Fruit fly (Drosophila melanogaster) whole organism, prepupa: ENCODE results near the gene RIOK1.

Experiments
- CG10631 ChIP-seq: fragments of 200-800 bp; sonication (Bioruptor generic); optimal IDR thresholded peaks from 2 replicates; lab custom pipeline; 2016; ENCODE audit warnings: missing biosample characterization, missing genetic modification characterization
- CG10669 ChIP-seq: fragments of 200-800 bp; sonication (Bioruptor generic); optimal IDR thresholded peaks from 3 replicates; lab custom pipeline; 2018; ENCODE audit warnings: missing biosample characterization, mild to moderate bottlenecking, missing genetic modification characterization, moderate library complexity
- CG11762 ChIP-seq: fragments of 200-800 bp; sonication (Bioruptor generic); optimal IDR thresholded peaks from 3 replicates; lab custom pipeline; 2016; ENCODE audit warnings: missing biosample characterization, missing genetic modification characterization; ENCODE audit not compliant: insufficient read depth
- CG11902 ChIP-seq: fragments of 200-800 bp; sonication (Bioruptor generic); optimal IDR thresholded peaks from 3 replicates; lab custom pipeline; 2016; ENCODE audit warnings: missing biosample characterization, missing genetic modification characterization
- CG15336 ChIP-seq: fragments of 200-800 bp; sonication (Bioruptor generic); IDR thresholded peaks from 2 replicates; pipeline ENCODE4 v1.3.6; 2022; ENCODE audit warnings: missing biosample characterization, missing genetic modification characterization
- CG1621 ChIP-seq: fragments of 200-800 bp; sonication (Bioruptor generic); optimal IDR thresholded peaks from 3 replicates; lab custom pipeline; 2018; ENCODE audit warnings: missing biosample characterization, mild to moderate bottlenecking, missing genetic modification characterization
- CG16779 ChIP-seq: fragments of 200-800 bp; sonication (Bioruptor generic); optimal IDR thresholded peaks from 3 replicates; lab custom pipeline; 2017; ENCODE audit warnings: missing biosample characterization, mild to moderate bottlenecking, missing genetic modification characterization
- CG3032 ChIP-seq: fragments of 200-800 bp; optimal IDR thresholded peaks from 2 replicates; lab custom pipeline; 2019; ENCODE audit warnings: missing biosample characterization, mild to moderate bottlenecking, missing genetic modification characterization, moderate library complexity
- CG31627 ChIP-seq: fragments of 200-800 bp; sonication (Bioruptor generic); optimal IDR thresholded peaks from 3 replicates; lab custom pipeline; 2016; ENCODE audit warnings: missing biosample characterization, missing genetic modification characterization
- CG34406 ChIP-seq: fragments of 200-800 bp; sonication (Bioruptor generic); optimal IDR thresholded peaks from 3 replicates; lab custom pipeline; 2016; ENCODE audit warnings: missing biosample characterization, missing genetic modification characterization
- CG3919 ChIP-seq: fragments of 200-800 bp; sonication (Bioruptor generic); optimal IDR thresholded peaks from 3 replicates; lab custom pipeline; 2016; ENCODE audit warnings: missing biosample characterization, missing genetic modification characterization
- CG4318 ChIP-seq: fragments of 200-800 bp; sonication (Bioruptor generic); optimal IDR thresholded peaks from 3 replicates; lab custom pipeline; 2017; ENCODE audit warnings: missing biosample characterization, mild to moderate bottlenecking, missing genetic modification characterization
- CG6163 ChIP-seq: fragments of 200-800 bp; sonication (Bioruptor generic); IDR thresholded peaks from 3 replicates; pipeline ENCODE4 v1.3.6; 2022; ENCODE audit warnings: missing biosample characterization, missing genetic modification characterization
- CG6276 ChIP-seq: fragments of 200-800 bp; sonication (Bioruptor generic); optimal IDR thresholded peaks from 2 replicates; lab custom pipeline; 2017; ENCODE audit warnings: missing biosample characterization, mild to moderate bottlenecking, missing genetic modification characterization
- CG6808 ChIP-seq: fragments of 200-800 bp; sonication (Bioruptor generic); optimal IDR thresholded peaks from 3 replicates; lab custom pipeline; 2017; ENCODE audit warnings: missing biosample characterization, missing genetic modification characterization, mild to moderate bottlenecking, moderate library complexity, missing genetic modification reagents
- CG7368 ChIP-seq: fragments of 200-800 bp; sonication (Bioruptor generic); optimal IDR thresholded peaks from 3 replicates; lab custom pipeline; 2016; ENCODE audit warnings: missing biosample characterization, missing genetic modification characterization
- CG8319 ChIP-seq: fragments of 200-800 bp; sonication (Bioruptor generic); optimal IDR thresholded peaks from 3 replicates; lab custom pipeline; 2016; ENCODE audit warnings: missing biosample characterization, missing genetic modification characterization
- CG9139 ChIP-seq: fragments of 200-800 bp; sonication (Bioruptor generic); optimal IDR thresholded peaks from 3 replicates; lab custom pipeline; 2017; ENCODE audit warnings: missing biosample characterization, mild to moderate bottlenecking, missing genetic modification characterization
- Eip78C ChIP-seq: fragments of 200-800 bp; sonication (Bioruptor generic); peaks from one replicate; lab custom pipeline; 2016; ENCODE audit warnings: missing biosample characterization, missing genetic modification characterization
- Eip93F ChIP-seq: fragments of 200-800 bp; sonication (Bioruptor generic); optimal IDR thresholded peaks from 2 replicates; lab custom pipeline; 2016; ENCODE audit warnings: missing biosample characterization, mild to moderate bottlenecking, missing genetic modification characterization
- Ets21C ChIP-seq: fragments of 200-800 bp; sonication (Bioruptor generic); optimal IDR thresholded peaks from 3 replicates; lab custom pipeline; 2016; ENCODE audit warnings: missing biosample characterization, missing genetic modification characterization
- Ets96B ChIP-seq: fragments of 200-800 bp; optimal IDR thresholded peaks from 2 replicates; lab custom pipeline; 2019; ENCODE audit warnings: missing biosample characterization, mild to moderate bottlenecking, missing genetic modification characterization, moderate library complexity
- Gug ChIP-seq: fragments of 200-800 bp; sonication (Bioruptor generic); IDR thresholded peaks from 2 replicates; pipeline ENCODE4 v1.3.6; 2022; ENCODE audit warnings: missing biosample characterization, missing genetic modification characterization
- Hr38 ChIP-seq: sonication (Bioruptor generic); optimal IDR thresholded peaks from 2 replicates; lab custom pipeline; 2016; ENCODE audit warnings: missing biosample characterization, missing genetic modification characterization
- Hr4 ChIP-seq: fragments of 200-800 bp; sonication (Bioruptor generic); optimal IDR thresholded peaks from 3 replicates; lab custom pipeline; 2016; ENCODE audit warnings: missing biosample characterization, missing genetic modification characterization
- Met ChIP-seq: fragments of 200-800 bp; sonication (Bioruptor generic); optimal IDR thresholded peaks from 3 replicates; lab custom pipeline; 2016; ENCODE audit warnings: missing biosample characterization, missing genetic modification characterization
- OdsH ChIP-seq: fragments of 200-800 bp; sonication (Bioruptor generic); optimal IDR thresholded peaks from 3 replicates; lab custom pipeline; 2016; ENCODE audit warnings: missing biosample characterization, missing genetic modification characterization
- Smox ChIP-seq: fragments of 200-800 bp; sonication (Bioruptor generic); optimal IDR thresholded peaks from 3 replicates; lab custom pipeline; 2016; ENCODE audit warnings: missing biosample characterization, missing genetic modification characterization
- Sox102F ChIP-seq: fragments of 200-800 bp; sonication (Bioruptor generic); optimal IDR thresholded peaks from 2 replicates; lab custom pipeline; 2016; ENCODE audit warnings: missing biosample characterization, mild to moderate bottlenecking, missing genetic modification characterization
- Sox14 ChIP-seq: fragments of 200-800 bp; sonication (Bioruptor generic); optimal IDR thresholded peaks from 3 replicates; lab custom pipeline; 2016; ENCODE audit warnings: missing biosample characterization, missing genetic modification characterization
- Sox15 ChIP-seq: fragments of 200-800 bp; sonication (Bioruptor generic); optimal IDR thresholded peaks from 3 replicates; lab custom pipeline; 2016; ENCODE audit warnings: missing biosample characterization, missing genetic modification characterization
- achi ChIP-seq: fragments of 200-800 bp; sonication (Bioruptor generic); optimal IDR thresholded peaks from 3 replicates; lab custom pipeline; 2016; ENCODE audit warnings: missing biosample characterization, missing genetic modification characterization
- acj6 ChIP-seq: fragments of 200-800 bp; sonication (Bioruptor generic); optimal IDR thresholded peaks from 3 replicates; lab custom pipeline; 2016; ENCODE audit warnings: missing biosample characterization, missing genetic modification characterization
- cyc ChIP-seq: fragments of 200-800 bp; sonication (Bioruptor generic); optimal IDR thresholded peaks from 3 replicates; lab custom pipeline; 2016; ENCODE audit warnings: missing biosample characterization, missing genetic modification characterization
- dac ChIP-seq: fragments of 200-800 bp; sonication (Bioruptor generic); optimal IDR thresholded peaks from 2 replicates; lab custom pipeline; 2017; ENCODE audit warnings: missing biosample characterization, mild to moderate bottlenecking, missing genetic modification characterization
- dsx ChIP-seq: fragments of 200-800 bp; optimal IDR thresholded peaks from 3 replicates; lab custom pipeline; 2019; ENCODE audit warnings: missing biosample characterization, mild to moderate bottlenecking, missing genetic modification characterization, moderate library complexity; ENCODE audit not compliant: poor library complexity, severe bottlenecking
- eg ChIP-seq: fragments of 200-800 bp; sonication (Bioruptor generic); IDR thresholded peaks from 3 replicates; pipeline ENCODE4 v1.3.6; 2022; ENCODE audit warnings: missing biosample characterization, missing genetic modification characterization
- esn ChIP-seq: fragments of 200-800 bp; sonication (Bioruptor generic); optimal IDR thresholded peaks from 2 replicates; lab custom pipeline; 2016; ENCODE audit warnings: missing biosample characterization, mild to moderate bottlenecking, missing genetic modification characterization, moderate library complexity
- fd59A ChIP-seq: fragments of 200-800 bp; sonication (Bioruptor generic); optimal IDR thresholded peaks from 2 replicates; lab custom pipeline; 2017; ENCODE audit warnings: missing biosample characterization, mild to moderate bottlenecking, missing genetic modification characterization, missing genetic modification reagents
- fd85E ChIP-seq: fragments of 200-800 bp; sonication (Bioruptor generic); optimal IDR thresholded peaks from 3 replicates; lab custom pipeline; 2016; ENCODE audit warnings: missing biosample characterization, missing genetic modification characterization
- fkh ChIP-seq: fragments of 200-800 bp; sonication (Bioruptor generic); optimal IDR thresholded peaks from 3 replicates; lab custom pipeline; 2017; ENCODE audit warnings: missing biosample characterization, mild to moderate bottlenecking, missing genetic modification characterization, moderate library complexity
- lz ChIP-seq: fragments of 200-800 bp; sonication (Bioruptor generic); optimal IDR thresholded peaks from 3 replicates; lab custom pipeline; 2016; ENCODE audit warnings: missing biosample characterization, missing genetic modification characterization
- net ChIP-seq: fragments of 200-800 bp; sonication (Bioruptor generic); optimal IDR thresholded peaks from 3 replicates; lab custom pipeline; 2016; ENCODE audit warnings: missing biosample characterization, missing genetic modification characterization
- salr ChIP-seq, 2 experiments: fragments of 200-800 bp; sonication (Bioruptor generic); optimal IDR thresholded peaks; 3 replicates each; lab custom pipeline; 2016 to 2018; ENCODE audit warnings: missing biosample characterization in 2 of 2, missing genetic modification characterization in 2 of 2, mild to moderate bottlenecking in 1 of 2
- spab ChIP-seq: fragments of 200-800 bp; sonication (Bioruptor generic); optimal IDR thresholded peaks from 2 replicates; lab custom pipeline; 2017; ENCODE audit warnings: missing biosample characterization, mild to moderate bottlenecking, missing genetic modification characterization, missing genetic modification reagents
- topi ChIP-seq: fragments of 200-800 bp; sonication (Bioruptor generic); optimal IDR thresholded peaks from 3 replicates; lab custom pipeline; 2016; ENCODE audit warnings: missing biosample characterization, missing genetic modification characterization

RIOK1 gene

dm6 chr3L:11636829-11637228, 11.4 kb downstream of the RIOK1 start (continued):
- TF ChIP-seq CG4318 (GFP tag; lab: Kevin White, UChicago) (peak; percentile 17), CG1621 (tag; lab: Kevin White, UChicago) (no peak), fd59A (GFP tag; lab: Kevin White, UChicago) (no peak), Eip93F (no peak), Sox14 (GFP tag; lab: Kevin White, UChicago) (no peak), Hr4 (GFP tag; lab: Kevin White, UChicago) (no peak), topi (GFP tag; lab: Kevin White, UChicago) (no peak), CG9139 (GFP tag; lab: Kevin White, UChicago) (no peak), CG3919 (GFP tag; lab: Kevin White, UChicago) (no peak), esn (GFP tag; lab: Kevin White, UChicago) (no peak), CG6163 (GFP tag; lab: Robert Waterston, UW) (peak; percentile 70; the same call in 2 of the 3 replicates), CG8319 (GFP tag; lab: Kevin White, UChicago) (no peak), OdsH (GFP tag; lab: Kevin White, UChicago) (no peak), salr (GFP tag; optimal IDR thresholded peaks at IDR 0.05; lab: Kevin White, UChicago) (no peak), Smox (GFP tag; lab: Kevin White, UChicago) (no peak), Hr38 (GFP tag; lab: Kevin White, UChicago) (no peak), CG3032 (tag; lab: Kevin White, UChicago) (no peak), CG6276 (GFP tag; lab: Kevin White, UChicago) (peak; percentile 15), Met (GFP tag; lab: Kevin White, UChicago) (no peak), cyc (GFP tag; lab: Kevin White, UChicago) (no peak), dac (GFP tag; lab: Kevin White, UChicago) (no peak), eg (peak; percentile 66; the same call in 1 of the 3 replicates), CG10669 (GFP tag; lab: Kevin White, UChicago) (no peak), acj6 (GFP tag; lab: Kevin White, UChicago) (peak; percentile 14), CG11762 (GFP tag; lab: Kevin White, UChicago) (peak; percentile 2), Sox15 (no peak), dsx (GFP tag; lab: Kevin White, UChicago) (no peak), net (GFP tag; lab: Kevin White, UChicago) (peak; percentile 1), CG31627 (GFP tag; lab: Kevin White, UChicago) (no peak), spab (no peak), CG7368 (GFP tag; lab: Kevin White, UChicago) (peak; percentile 10), Ets21C (GFP tag; lab: Kevin White, UChicago) (no peak)

- TF ChIP-seq CG10631 (GFP tag; lab: Kevin White, UChicago) (peak; percentile 10), CG16779 (tag; lab: Kevin White, UChicago) (peak; percentile 82), CG34406 (GFP tag; lab: Kevin White, UChicago) (no peak), Met (GFP tag; lab: Kevin White, UChicago) (no peak), OdsH (GFP tag; lab: Kevin White, UChicago) (no peak), CG31627 (GFP tag; lab: Kevin White, UChicago) (no peak), Smox (GFP tag; lab: Kevin White, UChicago) (no peak), Hr4 (GFP tag; lab: Kevin White, UChicago) (peak; percentile 29), lz (no peak), fd85E (GFP tag; lab: Kevin White, UChicago) (no peak), dsx (GFP tag; lab: Kevin White, UChicago) (peak; percentile 62), Gug (GFP tag; lab: Robert Waterston, UW) (peak; percentile 38; the same call in 1 of the 2 replicates), CG7368 (GFP tag; lab: Kevin White, UChicago) (no peak), Sox14 (GFP tag; lab: Kevin White, UChicago) (no peak), achi (GFP tag; lab: Kevin White, UChicago) (peak; percentile 39), Ets96B (tag; lab: Kevin White, UChicago) (peak; percentile 75), Sox15 (no peak), CG8319 (GFP tag; lab: Kevin White, UChicago) (no peak), topi (GFP tag; lab: Kevin White, UChicago) (no peak), CG3919 (GFP tag; lab: Kevin White, UChicago) (peak; percentile 13), eg (peak; percentile 85; the same call in 2 of the 3 replicates), fkh (GFP tag; lab: Kevin White, UChicago) (no peak), esn (GFP tag; lab: Kevin White, UChicago) (peak; percentile 0), CG10669 (GFP tag; lab: Kevin White, UChicago) (peak; percentile 42), Eip78C (GFP tag; lab: Kevin White, UChicago) (peak; percentile 69), CG6808 (GFP tag; lab: Kevin White, UChicago) (peak; percentile 78), CG15336 (peak; percentile 58), Sox102F (GFP tag; lab: Kevin White, UChicago) (no peak), acj6 (GFP tag; lab: Kevin White, UChicago) (no peak), CG11902 (GFP tag; lab: Kevin White, UChicago) (no peak), dac (GFP tag; lab: Kevin White, UChicago) (peak; percentile 15), CG3032 (tag; lab: Kevin White, UChicago) (peak; percentile 52), Eip93F (no peak), cyc (GFP tag; lab: Kevin White, UChicago) (no peak), CG11762 (GFP tag; lab: Kevin White, UChicago) (no peak), CG6276 (GFP tag; lab: Kevin White, UChicago) (peak; percentile 84)
Observed at dm6 chr3L:11634551-11634950, 13.7 kb downstream of the RIOK1 start.
